Worm (Caenorhabditis elegans) whole organism, late embryonic: Measurements from ENCODE around the gene ZK1127.5.
A peak's percentile ranks its signal among the peaks of the same experiment; 100 is the strongest.

Experiments used
- C08G9.2 ChIP-seq: sonication (generic microtip); optimal IDR thresholded peaks from 2 replicates; lab custom pipeline; 2016; ENCODE audit warnings: mild to moderate bottlenecking, missing genetic modification characterization, moderate library complexity, missing compliant biosample characterization
- C38D4.7 ChIP-seq: fragments of 200-800 bp; sonication (Bioruptor generic); optimal IDR thresholded peaks from 2 replicates; lab custom pipeline; 2018; ENCODE audit warnings: mild to moderate bottlenecking, missing genetic modification characterization, moderate library complexity, missing compliant biosample characterization
- F13H6.1 ChIP-seq: sonication (generic microtip); optimal IDR thresholded peaks from 2 replicates; lab custom pipeline; 2016; ENCODE audit warnings: missing genetic modification characterization, missing compliant biosample characterization
- K02D7.2 ChIP-seq: sonication (generic microtip); optimal IDR thresholded peaks from 2 replicates; lab custom pipeline; 2017; ENCODE audit warnings: mild to moderate bottlenecking, missing genetic modification characterization, missing compliant biosample characterization
- K09A11.1 ChIP-seq: sonication (generic microtip); optimal IDR thresholded peaks from 2 replicates; lab custom pipeline; 2017; ENCODE audit warnings: antibody characterized with exemption, mild to moderate bottlenecking, missing genetic modification characterization, missing compliant biosample characterization; ENCODE audit not compliant: insufficient read depth
- T23F11.4 ChIP-seq: fragments of 200-800 bp; sonication (Bioruptor generic); optimal IDR thresholded peaks from 2 replicates; lab custom pipeline; 2018; ENCODE audit warnings: mild to moderate bottlenecking, missing genetic modification characterization, missing compliant biosample characterization
- Y22D7AL.16 ChIP-seq: sonication (generic microtip); optimal IDR thresholded peaks from 2 replicates; lab custom pipeline; 2016; ENCODE audit warnings: missing genetic modification characterization, missing compliant biosample characterization
- ahr-1 ChIP-seq: sonication (generic microtip); optimal IDR thresholded peaks from 2 replicates; lab custom pipeline; 2016; ENCODE audit warnings: missing genetic modification characterization, missing compliant biosample characterization
- ceh-14 ChIP-seq: sonication (generic microtip); optimal IDR thresholded peaks from 2 replicates; lab custom pipeline; 2016; ENCODE audit warnings: missing genotype, missing genetic modification characterization, missing compliant biosample characterization
- ceh-18 ChIP-seq: sonication (generic microtip); optimal IDR thresholded peaks from 2 replicates; lab custom pipeline; 2016; ENCODE audit warnings: missing genetic modification characterization, missing compliant biosample characterization
- ceh-19 ChIP-seq: fragments of 200-800 bp; sonication (Bioruptor generic); optimal IDR thresholded peaks from 2 replicates; lab custom pipeline; 2018; ENCODE audit warnings: mild to moderate bottlenecking, missing genetic modification characterization, missing compliant biosample characterization
- ceh-30 ChIP-seq: fragments of 150-350 bp; optimal IDR thresholded peaks from 2 replicates; lab custom pipeline; 2014; ENCODE audit warnings: missing biosample characterization, missing genetic modification characterization
- ceh-31 ChIP-seq: sonication (generic microtip); optimal IDR thresholded peaks from 2 replicates; lab custom pipeline; 2016; ENCODE audit warnings: missing genetic modification characterization, missing compliant biosample characterization
- ceh-34 ChIP-seq: sonication (generic microtip); optimal IDR thresholded peaks from 2 replicates; lab custom pipeline; 2016; ENCODE audit warnings: mild to moderate bottlenecking, missing genetic modification characterization, missing compliant biosample characterization
- ceh-45 ChIP-seq: fragments of 200-800 bp; sonication (Bioruptor generic); IDR thresholded peaks from 2 replicates; pipeline ENCODE4 v1.3.6; 2022; ENCODE audit warnings: missing genetic modification reagents, missing genetic modification characterization, missing compliant biosample characterization
- ceh-48 ChIP-seq: sonication (generic microtip); optimal IDR thresholded peaks from 2 replicates; lab custom pipeline; 2016; ENCODE audit warnings: missing genetic modification characterization, inconsistent platforms, missing compliant biosample characterization
- ceh-9 ChIP-seq: sonication (generic microtip); optimal IDR thresholded peaks from 2 replicates; lab custom pipeline; 2016; ENCODE audit warnings: mild to moderate bottlenecking, missing genetic modification characterization, inconsistent platforms, missing compliant biosample characterization
- che-1 ChIP-seq: sonication (generic microtip); optimal IDR thresholded peaks from 2 replicates; lab custom pipeline; 2016; ENCODE audit warnings: mild to moderate bottlenecking, missing genetic modification characterization, missing compliant biosample characterization
- dmd-4 ChIP-seq: sonication (generic microtip); optimal IDR thresholded peaks from 2 replicates; lab custom pipeline; 2016; ENCODE audit warnings: borderline replicate concordance, missing genetic modification characterization, missing compliant biosample characterization
- elt-2 ChIP-seq: sonication (generic microtip); optimal IDR thresholded peaks from 2 replicates; lab custom pipeline; 2016; ENCODE audit warnings: missing genetic modification reagents, missing genetic modification characterization, missing compliant biosample characterization
- elt-4 ChIP-seq: sonication (generic microtip); optimal IDR thresholded peaks from 2 replicates; lab custom pipeline; 2016; ENCODE audit warnings: missing genetic modification characterization, missing compliant biosample characterization
- eyg-1 ChIP-seq: sonication (generic microtip); optimal IDR thresholded peaks from 2 replicates; lab custom pipeline; 2016; ENCODE audit warnings: missing genotype, missing genetic modification characterization, missing compliant biosample characterization
- fax-1 ChIP-seq: sonication (generic microtip); optimal IDR thresholded peaks from 2 replicates; lab custom pipeline; 2016; ENCODE audit warnings: missing genotype, missing genetic modification characterization, missing compliant biosample characterization
- fkh-6 ChIP-seq: sonication (generic microtip); optimal IDR thresholded peaks from 2 replicates; lab custom pipeline; 2016; ENCODE audit warnings: missing genetic modification characterization, missing compliant biosample characterization
- hlh-15 ChIP-seq: sonication (generic microtip); optimal IDR thresholded peaks from 2 replicates; lab custom pipeline; 2016; ENCODE audit warnings: missing genetic modification characterization, missing compliant biosample characterization
- hlh-8 ChIP-seq: sonication (generic microtip); optimal IDR thresholded peaks from 2 replicates; lab custom pipeline; 2016; ENCODE audit warnings: missing genotype, missing genetic modification characterization, missing compliant biosample characterization
- lin-11 ChIP-seq: fragments of 200-800 bp; sonication (Bioruptor generic); optimal IDR thresholded peaks from 2 replicates; lab custom pipeline; 2018; ENCODE audit warnings: mild to moderate bottlenecking, missing genetic modification characterization, missing compliant biosample characterization
- nfya-1 ChIP-seq: sonication (generic microtip); optimal IDR thresholded peaks from 2 replicates; lab custom pipeline; 2017; ENCODE audit warnings: missing genetic modification characterization, mild to moderate bottlenecking, missing compliant biosample characterization, antibody characterized with exemption, moderate library complexity
- nhr-232 ChIP-seq: sonication (generic microtip); optimal IDR thresholded peaks from 2 replicates; lab custom pipeline; 2016; ENCODE audit warnings: missing genetic modification characterization, missing compliant biosample characterization
- npax-4 ChIP-seq: sonication (generic microtip); optimal IDR thresholded peaks from 2 replicates; lab custom pipeline; 2016; ENCODE audit warnings: missing genetic modification characterization, missing compliant biosample characterization
- odd-2 ChIP-seq: sonication (generic microtip); optimal IDR thresholded peaks from 2 replicates; lab custom pipeline; 2017; ENCODE audit warnings: antibody characterized with exemption, mild to moderate bottlenecking, missing genetic modification characterization, missing compliant biosample characterization
- pat-9 ChIP-seq: fragments of 200-800 bp; sonication (Bioruptor generic); optimal IDR thresholded peaks from 2 replicates; lab custom pipeline; 2018; ENCODE audit warnings: mild to moderate bottlenecking, missing genetic modification characterization, moderate library complexity, missing compliant biosample characterization
- pha-2 ChIP-seq: sonication (generic microtip); optimal IDR thresholded peaks from 2 replicates; lab custom pipeline; 2017; ENCODE audit warnings: mild to moderate bottlenecking, missing genetic modification characterization, missing compliant biosample characterization
- ref-2 ChIP-seq: sonication (generic microtip); optimal IDR thresholded peaks from 2 replicates; lab custom pipeline; 2016; ENCODE audit warnings: missing genetic modification characterization, missing compliant biosample characterization
- rnt-1 ChIP-seq: sonication (generic microtip); optimal IDR thresholded peaks from 2 replicates; lab custom pipeline; 2016; ENCODE audit warnings: missing genetic modification characterization, missing compliant biosample characterization
- sox-2 ChIP-seq: fragments of 200-800 bp; sonication (Bioruptor generic); IDR thresholded peaks from 2 replicates; pipeline ENCODE4 v1.3.6; 2022; ENCODE audit warnings: missing genetic modification reagents, missing genetic modification characterization, missing compliant biosample characterization
- sox-4 ChIP-seq: sonication (generic microtip); optimal IDR thresholded peaks from 2 replicates; lab custom pipeline; 2017; ENCODE audit warnings: mild to moderate bottlenecking, missing genetic modification characterization, inconsistent platforms, missing compliant biosample characterization
- syd-9 ChIP-seq: sonication (generic microtip); optimal IDR thresholded peaks from 2 replicates; lab custom pipeline; 2016; ENCODE audit warnings: mild to moderate bottlenecking, missing genetic modification characterization, moderate library complexity, missing compliant biosample characterization
- tbx-2 ChIP-seq: sonication (generic microtip); optimal IDR thresholded peaks from 2 replicates; lab custom pipeline; 2016; ENCODE audit warnings: missing genetic modification characterization, missing compliant biosample characterization
- tbx-7 ChIP-seq: sonication (generic microtip); optimal IDR thresholded peaks from 2 replicates; lab custom pipeline; 2016; ENCODE audit warnings: missing genotype, missing genetic modification characterization, missing compliant biosample characterization
- ttx-3 ChIP-seq: sonication (generic microtip); optimal IDR thresholded peaks from 2 replicates; lab custom pipeline; 2016; ENCODE audit warnings: missing genetic modification reagents, missing genetic modification characterization, missing compliant biosample characterization
- unc-3 ChIP-seq, 2 experiments: fragments of 200-800 bp in 1 of 2; sonication (Bioruptor generic) in 1 of 2; sonication (generic microtip) in 1 of 2; conservative IDR thresholded peaks in 1 of 2; optimal IDR thresholded peaks in 1 of 2; 2 replicates each; pipeline versions ENCODE4 v1.3.6 to Lab custom; 2016 to 2022; ENCODE audit warnings: missing compliant biosample characterization in 2 of 2, missing genetic modification characterization in 2 of 2, missing genetic modification reagents in 1 of 2
- unc-42 ChIP-seq: sonication (generic microtip); optimal IDR thresholded peaks from 2 replicates; lab custom pipeline; 2016; ENCODE audit warnings: missing genotype, missing genetic modification characterization, missing compliant biosample characterization
- unc-55 ChIP-seq: sonication (generic microtip); optimal IDR thresholded peaks from 2 replicates; lab custom pipeline; 2017; ENCODE audit warnings: missing biosample characterization, missing genetic modification reagents, missing genetic modification characterization
- unc-86 ChIP-seq: sonication (generic microtip); optimal IDR thresholded peaks from 2 replicates; lab custom pipeline; 2016; ENCODE audit warnings: missing genetic modification characterization, missing compliant biosample characterization
- zip-5 ChIP-seq: sonication (generic microtip); optimal IDR thresholded peaks from 2 replicates; lab custom pipeline; 2016; ENCODE audit warnings: missing genetic modification characterization, missing compliant biosample characterization

ZK1127.5 gene

ce11 chrII:7050021-7050722, at the start of gene ZK1127.5, which contains the start of gene tcer-1:
TSS of gene ZK1127.5 (plus strand) at chrII:7050672.
TSS of gene tcer-1 (minus strand) at chrII:7050071.
- TF ChIP-seq sox-4 (tag; lab: Kevin White, UChicago) = no peak
- no peak for TF ChIP-seq ceh-45
- TF ChIP-seq tbx-7 (tag; lab: Kevin White, UChicago) = no peak
- TF ChIP-seq nfya-1 = peak; percentile 46
- no peak for TF ChIP-seq K09A11.1
- TF ChIP-seq hlh-8 (tag; lab: Kevin White, UChicago) = no peak
- TF ChIP-seq ceh-14 (tag; lab: Kevin White, UChicago) = no peak
- TF ChIP-seq ceh-34 (tag; lab: Kevin White, UChicago) = no peak
- no peak for TF ChIP-seq npax-4 (tag; lab: Kevin White, UChicago)
- peak; percentile 18 for TF ChIP-seq ceh-30 (tag; lab: Kevin White, UChicago)
- TF ChIP-seq dmd-4 (tag; lab: Kevin White, UChicago) = no peak
- TF ChIP-seq syd-9 (tag; lab: Kevin White, UChicago) = no peak
- TF ChIP-seq unc-55 (GFP tag; lab: Kevin White, UChicago) = no peak
- peak; percentile 15 for TF ChIP-seq unc-42 (tag; lab: Kevin White, UChicago)
- TF ChIP-seq tbx-2 (tag; lab: Kevin White, UChicago) = peak; percentile 22
- no peak for TF ChIP-seq fax-1 (tag; lab: Kevin White, UChicago)
- TF ChIP-seq hlh-15 = no peak
- TF ChIP-seq ceh-31 (tag; lab: Kevin White, UChicago) = peak; percentile 40
- no peak for TF ChIP-seq C08G9.2 (tag; lab: Kevin White, UChicago)
- TF ChIP-seq F13H6.1 (tag; lab: Kevin White, UChicago) = no peak
- no peak for TF ChIP-seq odd-2
- TF ChIP-seq unc-86 (tag; lab: Kevin White, UChicago) = no peak

DNA sequence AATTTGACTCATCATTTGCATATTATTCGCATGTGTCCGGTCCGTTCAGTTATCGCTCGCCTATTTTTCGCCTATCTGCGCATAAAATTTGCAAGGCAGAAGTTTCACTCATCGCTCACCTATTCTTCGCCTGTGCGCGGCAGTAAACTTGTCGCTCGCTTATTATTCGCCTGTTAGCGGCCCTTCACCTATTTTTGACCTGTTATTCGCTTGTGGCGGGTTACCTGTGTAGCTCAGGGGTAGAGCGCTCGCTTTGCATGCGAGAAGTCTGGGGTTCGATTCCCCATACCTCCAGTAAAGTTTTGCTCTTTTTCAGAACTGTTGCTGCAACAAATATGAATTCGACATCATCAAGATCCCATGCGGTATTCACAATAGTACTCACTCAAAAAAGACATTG, 49.1 kb upstream of the ZK1127.5 start:
- TF ChIP-seq zip-5 (tag; lab: Kevin White, UChicago) (peak; percentile 37), elt-2 (peak; percentile 84), C38D4.7 (peak; percentile 78), ahr-1 (tag; lab: Kevin White, UChicago) (peak; percentile 34), Y22D7AL.16 (tag; lab: Kevin White, UChicago) (peak; percentile 70), F13H6.1 (tag; lab: Kevin White, UChicago) (peak; percentile 41), K09A11.1 (peak; percentile 22), ttx-3 (peak; percentile 70), K02D7.2 (peak; percentile 70), fkh-6 (tag; lab: Kevin White, UChicago) (peak; percentile 75), sox-4 (tag; lab: Kevin White, UChicago) (peak; percentile 72), ceh-48 (peak; percentile 59), npax-4 (tag; lab: Kevin White, UChicago) (peak; percentile 26), fax-1 (tag; lab: Kevin White, UChicago) (peak; percentile 62), sox-2 (peak; percentile 74), nhr-232 (tag; lab: Kevin White, UChicago) (peak; percentile 77), pat-9 (tag; lab: Kevin White, UChicago) (peak; percentile 84), unc-86 (tag; lab: Kevin White, UChicago) (peak; percentile 68), hlh-15 (peak; percentile 66), ceh-31 (tag; lab: Kevin White, UChicago) (peak; percentile 21), pha-2 (tag; lab: Kevin White, UChicago) (peak; percentile 85), T23F11.4 (GFP tag; lab: Kevin White, UChicago) (peak; percentile 72), ceh-18 (tag; lab: Kevin White, UChicago) (peak; percentile 28), ceh-45 (peak; percentile 73; the same call in 1 of the 2 replicates), ceh-9 (tag; lab: Kevin White, UChicago) (peak; percentile 41), syd-9 (tag; lab: Kevin White, UChicago) (peak; percentile 62), tbx-7 (tag; lab: Kevin White, UChicago) (peak; percentile 15), eyg-1 (tag; lab: Kevin White, UChicago) (peak; percentile 68), che-1 (tag; lab: Kevin White, UChicago) (peak; percentile 85), unc-3 (GFP tag; conservative IDR thresholded peaks at IDR 0.05; lab: Robert Waterston, UW) (peak; percentile 76), unc-3 (tag; optimal IDR thresholded peaks at IDR 0.05; lab: Kevin White, UChicago) (peak; percentile 7), dmd-4 (tag; lab: Kevin White, UChicago) (peak; percentile 65), ref-2 (tag; lab: Kevin White, UChicago) (peak; percentile 72), lin-11 (tag; lab: Kevin White, UChicago) (peak; percentile 75), tbx-2 (tag; lab: Kevin White, UChicago) (peak; percentile 50), elt-4 (tag; lab: Kevin White, UChicago) (peak; percentile 30), rnt-1 (tag; lab: Kevin White, UChicago) (peak; percentile 50), ceh-19 (GFP tag; lab: Kevin White, UChicago) (peak; percentile 87)
